Fruit fly (Drosophila melanogaster) whole organism, wandering third instar larva: ENCODE data around the gene CG33768.

Experiments used
- OdsH ChIP-seq: fragments of 200-800 bp; sonication (Bioruptor generic); optimal IDR thresholded peaks from 2 replicates; lab custom pipeline; 2016; ENCODE audit warnings: missing biosample characterization, mild to moderate bottlenecking, missing genetic modification characterization
- Rel ChIP-seq, 2 experiments: fragments of 200-800 bp; sonication (Bioruptor generic) in 1 of 2; optimal IDR thresholded peaks; 2 replicates in 1 of 2; 3 replicates in 1 of 2; lab custom pipeline; 2016 to 2019; ENCODE audit warnings: mild to moderate bottlenecking in 2 of 2, missing biosample characterization in 2 of 2, missing genetic modification characterization in 2 of 2, moderate library complexity in 1 of 2
- ey ChIP-seq: fragments of 200-800 bp; sonication (Bioruptor generic); optimal IDR thresholded peaks from 2 replicates; lab custom pipeline; 2016; ENCODE audit warnings: missing biosample characterization, missing genetic modification characterization
- fru ChIP-seq: fragments of 200-800 bp; sonication (Bioruptor generic); optimal IDR thresholded peaks from 3 replicates; lab custom pipeline; 2016; ENCODE audit warnings: missing biosample characterization, mild to moderate bottlenecking, missing genetic modification characterization
- h ChIP-seq: fragments of 200-800 bp; sonication (Bioruptor generic); optimal IDR thresholded peaks from 3 replicates; lab custom pipeline; 2016; ENCODE audit warnings: missing biosample characterization, mild to moderate bottlenecking, missing genetic modification characterization
- rgr ChIP-seq: fragments of 200-800 bp; sonication (Bioruptor generic); optimal IDR thresholded peaks from 3 replicates; lab custom pipeline; 2016; ENCODE audit warnings: missing biosample characterization, mild to moderate bottlenecking, missing genetic modification characterization
- tai ChIP-seq: sonication (Bioruptor generic); optimal IDR thresholded peaks from 2 replicates; lab custom pipeline; 2016; ENCODE audit warnings: missing biosample characterization, missing genetic modification characterization
- usp ChIP-seq: fragments of >200 bp; optimal IDR thresholded peaks from 2 replicates; lab custom pipeline; 2017; ENCODE audit warnings: missing biosample characterization, missing genetic modification characterization

- TF ChIP-seq rgr (no peak), ey (no peak), usp (GFP tag; lab: Kevin White, UChicago) (no peak), fru (no peak), Rel (GFP tag; optimal IDR thresholded peaks at IDR 0.05; lab: Kevin White, UChicago) (no peak), Rel (tag; optimal IDR thresholded peaks at IDR 0.05; lab: Kevin White, UChicago) (no peak), tai (GFP tag; lab: Kevin White, UChicago) (no peak), h (GFP tag; lab: Kevin White, UChicago) (no peak), OdsH (no peak)
Observed at dm6 chr3L:22646007-22646406, 956 bp upstream of the CG33768 start, which contains the start of gene CG33767.
